Fruit fly (Drosophila melanogaster) Kc167 (cell line): Measurements from ENCODE around the gene CG7656.

Experiments
- Myc ChIP-seq: fragments of >200 bp; optimal IDR thresholded peaks from 2 replicates; lab custom pipeline; 2017; ENCODE audit warnings: missing external identifiers
- h ChIP-seq: fragments of >200 bp; optimal IDR thresholded peaks from 3 replicates; lab custom pipeline; 2018; ENCODE audit warnings: missing external identifiers
- insv ChIP-seq: fragments of >200 bp; optimal IDR thresholded peaks from 3 replicates; lab custom pipeline; 2018; ENCODE audit warnings: missing external identifiers
- psq ChIP-seq: fragments of >200 bp; optimal IDR thresholded peaks from 2 replicates; lab custom pipeline; 2017; ENCODE audit warnings: missing external identifiers

dm6 chr3L:15543467-15543866 is 44.5 kb downstream of the CG7656 start:
- no peak for TF ChIP-seq insv (lab: Kevin White, UChicago)
- no peak for TF ChIP-seq psq (lab: Kevin White, UChicago)
- TF ChIP-seq Myc: no peak
- TF ChIP-seq h: no peak
